Worm (Caenorhabditis elegans) whole organism, mixed stage, embryonic: ENCODE results near the gene F10C1.23.
"Not testable (repeated sequence)": the region's sequence is repeated elsewhere in the genome, so short reads cannot be mapped to it uniquely, and the experiment has no call there.

Experiments
- blmp-1 ChIP-seq: fragments of 150-350 bp; optimal IDR thresholded peaks from 2 replicates; lab custom pipeline; 2014; ENCODE audit warnings: missing biosample characterization, missing genetic modification characterization
- ceh-39 ChIP-seq: fragments of 150-350 bp; optimal IDR thresholded peaks from 2 replicates; lab custom pipeline; 2014; ENCODE audit warnings: missing biosample characterization, missing genetic modification characterization
- elt-3 ChIP-seq: fragments of 150-350 bp; optimal IDR thresholded peaks from 2 replicates; lab custom pipeline; 2014; ENCODE audit warnings: missing biosample characterization, missing genetic modification characterization
- ham-2 ChIP-seq: fragments of 200-800 bp; sonication (Bioruptor generic); optimal IDR thresholded peaks from 2 replicates; lab custom pipeline; 2018; ENCODE audit warnings: mild to moderate bottlenecking, missing genetic modification characterization, missing compliant biosample characterization
- lsy-2 ChIP-seq: fragments of 150-350 bp; optimal IDR thresholded peaks from 2 replicates; lab custom pipeline; 2014; ENCODE audit warnings: missing biosample characterization, missing genetic modification characterization
- nhr-237 ChIP-seq: fragments of 150-350 bp; optimal IDR thresholded peaks from 2 replicates; lab custom pipeline; 2014; ENCODE audit warnings: missing biosample characterization, missing genetic modification characterization
- nhr-28 ChIP-seq: fragments of 150-350 bp; optimal IDR thresholded peaks from 2 replicates; lab custom pipeline; 2014; ENCODE audit warnings: missing biosample characterization, missing genetic modification characterization
- nhr-76 ChIP-seq: sonication (generic microtip); optimal IDR thresholded peaks from 2 replicates; lab custom pipeline; 2017; ENCODE audit warnings: missing biosample characterization, missing genetic modification characterization
- snpc-4 ChIP-seq: fragments of 150-350 bp; optimal IDR thresholded peaks from 2 replicates; lab custom pipeline; 2014; ENCODE audit warnings: missing biosample characterization, missing genetic modification characterization
- tbx-8 ChIP-seq: fragments of 200-800 bp; sonication (Bioruptor generic); optimal IDR thresholded peaks from 2 replicates; lab custom pipeline; 2018; ENCODE audit warnings: mild to moderate bottlenecking, missing genetic modification characterization, moderate library complexity, missing compliant biosample characterization
- unc-39 ChIP-seq: fragments of 150-350 bp; optimal IDR thresholded peaks from 2 replicates; lab custom pipeline; 2014; ENCODE audit warnings: missing biosample characterization, missing genetic modification characterization
- ztf-11 ChIP-seq: fragments of 150-350 bp; optimal IDR thresholded peaks from 2 replicates; lab custom pipeline; 2014; ENCODE audit warnings: missing biosample characterization, missing genetic modification characterization

DNA sequence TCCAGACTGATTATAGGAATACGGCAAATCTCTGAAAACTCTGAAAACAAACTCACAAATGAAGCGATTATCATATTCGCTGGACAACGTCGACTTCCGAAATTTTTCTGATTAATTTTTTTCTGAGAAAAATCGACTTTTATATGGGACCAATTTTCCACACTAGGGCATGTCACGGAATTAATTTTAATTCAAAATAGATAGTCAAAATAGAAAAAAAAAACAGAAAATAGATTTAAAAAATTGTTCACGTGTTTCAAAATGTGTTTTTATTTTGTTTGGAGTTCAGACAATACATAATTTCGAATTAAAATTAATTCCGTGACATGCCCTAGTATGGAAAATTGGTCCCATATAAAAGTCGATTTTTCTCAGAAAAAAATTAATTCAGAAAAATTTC is at the start of gene F10C1.23, which contains the start of gene F10C1.3:
- TF ChIP-seq ceh-39 (tag; lab: Kevin White, UChicago); blmp-1 (tag; lab: Kevin White, UChicago); elt-3 (tag; lab: Kevin White, UChicago); ztf-11; nhr-28 (tag; lab: Kevin White, UChicago); tbx-8; unc-39 (tag; lab: Kevin White, UChicago); snpc-4 (tag; lab: Kevin White, UChicago); nhr-237 (tag; lab: Kevin White, UChicago); nhr-76 (tag; lab: Kevin White, UChicago); ham-2 (GFP tag; lab: Kevin White, UChicago); lsy-2: not testable (repeated sequence)
